Worm (Caenorhabditis elegans) whole organism, late embryonic: ENCODE results near the gene Y22D7AL.7.

Source experiments
- C38D4.7 ChIP-seq: fragments of 200-800 bp; sonication (Bioruptor generic); optimal IDR thresholded peaks from 2 replicates; lab custom pipeline; 2018; ENCODE audit warnings: mild to moderate bottlenecking, missing genetic modification characterization, moderate library complexity, missing compliant biosample characterization
- F13H6.1 ChIP-seq: sonication (generic microtip); optimal IDR thresholded peaks from 2 replicates; lab custom pipeline; 2016; ENCODE audit warnings: missing genetic modification characterization, missing compliant biosample characterization
- T23F11.4 ChIP-seq: fragments of 200-800 bp; sonication (Bioruptor generic); optimal IDR thresholded peaks from 2 replicates; lab custom pipeline; 2018; ENCODE audit warnings: mild to moderate bottlenecking, missing genetic modification characterization, missing compliant biosample characterization
- Y22D7AL.16 ChIP-seq: sonication (generic microtip); optimal IDR thresholded peaks from 2 replicates; lab custom pipeline; 2016; ENCODE audit warnings: missing genetic modification characterization, missing compliant biosample characterization
- ahr-1 ChIP-seq: sonication (generic microtip); optimal IDR thresholded peaks from 2 replicates; lab custom pipeline; 2016; ENCODE audit warnings: missing genetic modification characterization, missing compliant biosample characterization
- ama-1 ChIP-seq: fragments of 150-350 bp; optimal IDR thresholded peaks from 2 replicates; lab custom pipeline; 2014
- ceh-14 ChIP-seq: sonication (generic microtip); optimal IDR thresholded peaks from 2 replicates; lab custom pipeline; 2016; ENCODE audit warnings: missing genotype, missing genetic modification characterization, missing compliant biosample characterization
- ceh-18 ChIP-seq: sonication (generic microtip); optimal IDR thresholded peaks from 2 replicates; lab custom pipeline; 2016; ENCODE audit warnings: missing genetic modification characterization, missing compliant biosample characterization
- ceh-24 ChIP-seq: sonication (generic microtip); optimal IDR thresholded peaks from 2 replicates; lab custom pipeline; 2016; ENCODE audit warnings: mild to moderate bottlenecking, missing genetic modification characterization, missing compliant biosample characterization
- ceh-30 ChIP-seq: fragments of 150-350 bp; optimal IDR thresholded peaks from 2 replicates; lab custom pipeline; 2014; ENCODE audit warnings: missing biosample characterization, missing genetic modification characterization
- ceh-31 ChIP-seq: sonication (generic microtip); optimal IDR thresholded peaks from 2 replicates; lab custom pipeline; 2016; ENCODE audit warnings: missing genetic modification characterization, missing compliant biosample characterization
- ceh-34 ChIP-seq: sonication (generic microtip); optimal IDR thresholded peaks from 2 replicates; lab custom pipeline; 2016; ENCODE audit warnings: mild to moderate bottlenecking, missing genetic modification characterization, missing compliant biosample characterization
- ceh-45 ChIP-seq: fragments of 200-800 bp; sonication (Bioruptor generic); IDR thresholded peaks from 2 replicates; pipeline ENCODE4 v1.3.6; 2022; ENCODE audit warnings: missing genetic modification reagents, missing genetic modification characterization, missing compliant biosample characterization
- ceh-48 ChIP-seq: sonication (generic microtip); optimal IDR thresholded peaks from 2 replicates; lab custom pipeline; 2016; ENCODE audit warnings: missing genetic modification characterization, inconsistent platforms, missing compliant biosample characterization
- ceh-6 ChIP-seq: fragments of 200-800 bp; sonication (Bioruptor generic); optimal IDR thresholded peaks from 2 replicates; lab custom pipeline; 2018; ENCODE audit warnings: mild to moderate bottlenecking, missing genetic modification characterization, missing compliant biosample characterization
- che-1 ChIP-seq: sonication (generic microtip); optimal IDR thresholded peaks from 2 replicates; lab custom pipeline; 2016; ENCODE audit warnings: mild to moderate bottlenecking, missing genetic modification characterization, missing compliant biosample characterization
- dve-1 ChIP-seq: sonication (generic microtip); optimal IDR thresholded peaks from 2 replicates; lab custom pipeline; 2017; ENCODE audit warnings: antibody characterized with exemption, mild to moderate bottlenecking, missing genetic modification characterization, missing compliant biosample characterization
- elt-2 ChIP-seq: sonication (generic microtip); optimal IDR thresholded peaks from 2 replicates; lab custom pipeline; 2016; ENCODE audit warnings: missing genetic modification reagents, missing genetic modification characterization, missing compliant biosample characterization
- fkh-10 ChIP-seq: fragments of 150-350 bp; optimal IDR thresholded peaks from 2 replicates; lab custom pipeline; 2014; ENCODE audit warnings: missing biosample characterization, missing genetic modification reagents, missing genetic modification characterization
- fkh-6 ChIP-seq: sonication (generic microtip); optimal IDR thresholded peaks from 2 replicates; lab custom pipeline; 2016; ENCODE audit warnings: missing genetic modification characterization, missing compliant biosample characterization
- hlh-13 ChIP-seq: fragments of 200-800 bp; sonication (Bioruptor generic); optimal IDR thresholded peaks from 2 replicates; lab custom pipeline; 2018; ENCODE audit warnings: mild to moderate bottlenecking, missing genetic modification characterization, missing compliant biosample characterization
- hlh-30 ChIP-seq: sonication (generic microtip); optimal IDR thresholded peaks from 2 replicates; lab custom pipeline; 2017; ENCODE audit warnings: antibody characterized with exemption, missing genetic modification characterization, missing compliant biosample characterization; ENCODE audit not compliant: insufficient read depth
- hlh-6 ChIP-seq: sonication (generic microtip); optimal IDR thresholded peaks from 2 replicates; lab custom pipeline; 2016; ENCODE audit warnings: missing genotype, missing genetic modification characterization, missing compliant biosample characterization
- hlh-8 ChIP-seq: sonication (generic microtip); optimal IDR thresholded peaks from 2 replicates; lab custom pipeline; 2016; ENCODE audit warnings: missing genotype, missing genetic modification characterization, missing compliant biosample characterization
- lim-6 ChIP-seq: sonication (generic microtip); optimal IDR thresholded peaks from 2 replicates; lab custom pipeline; 2016; ENCODE audit warnings: missing genetic modification characterization, missing compliant biosample characterization
- mec-3 ChIP-seq: sonication (generic microtip); optimal IDR thresholded peaks from 2 replicates; lab custom pipeline; 2016; ENCODE audit warnings: borderline replicate concordance, missing genetic modification characterization, missing compliant biosample characterization
- nfya-1 ChIP-seq: sonication (generic microtip); optimal IDR thresholded peaks from 2 replicates; lab custom pipeline; 2017; ENCODE audit warnings: missing genetic modification characterization, mild to moderate bottlenecking, missing compliant biosample characterization, antibody characterized with exemption, moderate library complexity
- nhr-232 ChIP-seq: sonication (generic microtip); optimal IDR thresholded peaks from 2 replicates; lab custom pipeline; 2016; ENCODE audit warnings: missing genetic modification characterization, missing compliant biosample characterization
- npax-4 ChIP-seq: sonication (generic microtip); optimal IDR thresholded peaks from 2 replicates; lab custom pipeline; 2016; ENCODE audit warnings: missing genetic modification characterization, missing compliant biosample characterization
- odd-2 ChIP-seq: sonication (generic microtip); optimal IDR thresholded peaks from 2 replicates; lab custom pipeline; 2017; ENCODE audit warnings: antibody characterized with exemption, mild to moderate bottlenecking, missing genetic modification characterization, missing compliant biosample characterization
- pag-3 ChIP-seq: sonication (generic microtip); optimal IDR thresholded peaks from 2 replicates; lab custom pipeline; 2016; ENCODE audit warnings: missing compliant biosample characterization, missing genetic modification characterization, borderline replicate concordance
- pax-1 ChIP-seq: fragments of 150-350 bp; optimal IDR thresholded peaks from 2 replicates; lab custom pipeline; 2014; ENCODE audit warnings: missing biosample characterization, missing genetic modification characterization
- pha-2 ChIP-seq: sonication (generic microtip); optimal IDR thresholded peaks from 2 replicates; lab custom pipeline; 2017; ENCODE audit warnings: mild to moderate bottlenecking, missing genetic modification characterization, missing compliant biosample characterization
- pros-1 ChIP-seq: fragments of 150-350 bp; optimal IDR thresholded peaks from 2 replicates; lab custom pipeline; 2014; ENCODE audit warnings: missing biosample characterization, missing genetic modification reagents, missing genetic modification characterization
- sdc-2 ChIP-seq: sonication (generic microtip); optimal IDR thresholded peaks from 2 replicates; lab custom pipeline; 2016; ENCODE audit warnings: missing genotype, missing genetic modification characterization, missing compliant biosample characterization
- sox-4 ChIP-seq: sonication (generic microtip); optimal IDR thresholded peaks from 2 replicates; lab custom pipeline; 2017; ENCODE audit warnings: mild to moderate bottlenecking, missing genetic modification characterization, inconsistent platforms, missing compliant biosample characterization
- syd-9 ChIP-seq: sonication (generic microtip); optimal IDR thresholded peaks from 2 replicates; lab custom pipeline; 2016; ENCODE audit warnings: mild to moderate bottlenecking, missing genetic modification characterization, moderate library complexity, missing compliant biosample characterization
- tbx-7 ChIP-seq: sonication (generic microtip); optimal IDR thresholded peaks from 2 replicates; lab custom pipeline; 2016; ENCODE audit warnings: missing genotype, missing genetic modification characterization, missing compliant biosample characterization
- unc-3 ChIP-seq, 2 experiments: fragments of 200-800 bp in 1 of 2; sonication (Bioruptor generic) in 1 of 2; sonication (generic microtip) in 1 of 2; conservative IDR thresholded peaks in 1 of 2; optimal IDR thresholded peaks in 1 of 2; 2 replicates each; pipeline versions ENCODE4 v1.3.6 to Lab custom; 2016 to 2022; ENCODE audit warnings: missing compliant biosample characterization in 2 of 2, missing genetic modification characterization in 2 of 2, missing genetic modification reagents in 1 of 2
- unc-42 ChIP-seq: sonication (generic microtip); optimal IDR thresholded peaks from 2 replicates; lab custom pipeline; 2016; ENCODE audit warnings: missing genotype, missing genetic modification characterization, missing compliant biosample characterization
- unc-55 ChIP-seq: sonication (generic microtip); optimal IDR thresholded peaks from 2 replicates; lab custom pipeline; 2017; ENCODE audit warnings: missing biosample characterization, missing genetic modification reagents, missing genetic modification characterization

Gene Y22D7AL.7

ce11 chrIII:1601464-1602169, 25.1 kb downstream of the Y22D7AL.7 start (continued):
- no peak for TF ChIP-seq ama-1 (lab: Kevin White, UChicago)
- TF ChIP-seq unc-55 = no peak
- no peak for TF ChIP-seq pros-1 (tag; lab: Kevin White, UChicago)
- peak; percentile 74 for TF ChIP-seq mec-3 (tag; lab: Kevin White, UChicago)
- TF ChIP-seq ahr-1 = no peak
- TF ChIP-seq nfya-1 (tag; lab: Kevin White, UChicago) = no peak
- peak; percentile 71 for TF ChIP-seq ceh-6 (GFP tag; lab: Kevin White, UChicago)
- TF ChIP-seq sox-4 (tag; lab: Kevin White, UChicago) = peak; percentile 74
- TF ChIP-seq lim-6 = peak; percentile 21
- peak; percentile 77 for TF ChIP-seq nhr-232 (tag; lab: Kevin White, UChicago)
- TF ChIP-seq ceh-24 (tag; lab: Kevin White, UChicago) = peak; percentile 14
- no peak for TF ChIP-seq ceh-45 (GFP tag; lab: Robert Waterston, UW)
- TF ChIP-seq T23F11.4 (GFP tag; lab: Kevin White, UChicago) = peak; percentile 49
- no peak for TF ChIP-seq dve-1 (tag; lab: Kevin White, UChicago)
- TF ChIP-seq syd-9 (tag; lab: Kevin White, UChicago) = peak; percentile 62
- TF ChIP-seq fkh-6 (tag; lab: Kevin White, UChicago) = peak; percentile 69
- peak; percentile 43 for TF ChIP-seq odd-2 (tag; lab: Kevin White, UChicago)

- TF ChIP-seq elt-2 (tag; lab: Kevin White, UChicago) = peak; percentile 85
- TF ChIP-seq ceh-34 (tag; lab: Kevin White, UChicago) = no peak
Observed at ce11 chrIII:1602682-1603081, 26.1 kb downstream of the Y22D7AL.7 start.

- TF ChIP-seq Y22D7AL.16 (tag; lab: Kevin White, UChicago) (no peak), C38D4.7 (GFP tag; lab: Kevin White, UChicago) (no peak), ceh-45 (GFP tag; lab: Robert Waterston, UW) (no peak), ceh-24 (tag; lab: Kevin White, UChicago) (no peak), pha-2 (tag; lab: Kevin White, UChicago) (no peak)
- TF ChIP-seq, all 69 proteins: peak for 0
Observed at ce11 chrIII:1603776-1604175, 27.2 kb downstream of the Y22D7AL.7 start.

ce11 chrIII:1604514-1604976, 28.0 kb downstream of the Y22D7AL.7 start, which contains the start of gene Y22D7AL.6:
Gene Y22D7AL.6 (plus strand): TSS chrIII:1604926.
- TF ChIP-seq tbx-7 (tag; lab: Kevin White, UChicago) (peak; percentile 37), pag-3 (tag; lab: Kevin White, UChicago) (no peak), unc-55 (no peak), pha-2 (tag; lab: Kevin White, UChicago) (peak; percentile 69), ceh-30 (no peak), ceh-48 (peak; percentile 51), lim-6 (no peak), ceh-14 (no peak), unc-3 (GFP tag; conservative IDR thresholded peaks at IDR 0.05; lab: Robert Waterston, UW) (peak; percentile 39; the same call in 1 of the 2 replicates), unc-3 (tag; optimal IDR thresholded peaks at IDR 0.05; lab: Kevin White, UChicago) (peak; percentile 30), hlh-6 (tag; lab: Kevin White, UChicago) (peak; percentile 83), ceh-31 (peak; percentile 47), pros-1 (tag; lab: Kevin White, UChicago) (peak; percentile 46), F13H6.1 (peak; percentile 23), sdc-2 (tag; lab: Kevin White, UChicago) (peak; percentile 49), ama-1 (lab: Kevin White, UChicago) (no peak), syd-9 (tag; lab: Kevin White, UChicago) (peak; percentile 40), pax-1 (tag; lab: Kevin White, UChicago) (no peak), sox-4 (tag; lab: Kevin White, UChicago) (peak; percentile 62), odd-2 (tag; lab: Kevin White, UChicago) (no peak), ceh-18 (tag; lab: Kevin White, UChicago) (peak; percentile 59), dve-1 (tag; lab: Kevin White, UChicago) (peak; percentile 19), hlh-13 (GFP tag; lab: Kevin White, UChicago) (peak; percentile 60), unc-42 (tag; lab: Kevin White, UChicago) (peak; percentile 21), nhr-232 (tag; lab: Kevin White, UChicago) (peak; percentile 62), npax-4 (peak; percentile 43), hlh-8 (tag; lab: Kevin White, UChicago) (no peak), hlh-30 (no peak), T23F11.4 (GFP tag; lab: Kevin White, UChicago) (no peak), ceh-34 (tag; lab: Kevin White, UChicago) (peak; percentile 45), elt-2 (tag; lab: Kevin White, UChicago) (peak; percentile 63), che-1 (tag; lab: Kevin White, UChicago) (peak; percentile 76), fkh-10 (no peak), Y22D7AL.16 (tag; lab: Kevin White, UChicago) (peak; percentile 32)
